Worm (Caenorhabditis elegans): Measurements from ENCODE around the gene sshk-1.

sshk-1 gene

DNA sequence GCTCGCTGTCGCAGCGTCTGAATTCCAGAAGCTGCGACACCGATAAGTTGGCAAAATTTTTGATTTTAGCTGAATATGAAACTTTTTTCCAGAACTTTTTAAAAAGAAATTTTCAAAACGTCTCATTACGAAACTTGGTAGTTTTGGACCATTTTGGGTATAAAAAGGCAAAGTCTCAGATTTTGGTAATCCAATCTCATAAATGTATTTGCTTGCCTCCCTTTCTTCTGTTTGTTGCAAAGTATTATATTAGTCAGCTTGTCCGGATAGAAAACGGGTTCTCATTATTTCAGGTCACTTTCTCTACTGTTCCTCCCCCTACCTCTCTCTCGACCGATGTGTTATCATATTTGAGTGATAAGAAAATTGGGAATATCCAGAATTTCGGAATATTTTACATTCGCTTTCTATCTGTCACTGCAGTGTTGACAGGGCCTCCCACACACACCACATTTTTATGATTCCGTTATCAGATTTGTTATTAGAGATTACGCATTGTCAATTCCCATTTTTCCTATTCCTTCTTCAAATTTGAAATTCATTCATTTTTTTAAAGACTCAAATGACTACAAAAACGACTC lies 37.7 kb downstream of the sshk-1 start, which contains the start of gene F31D4.5:
F31D4.5 (plus strand) TSS at position 491 of the 581 bp plus-strand sequence.
- TF ChIP-seq tra-4 (tag; optimal IDR thresholded peaks at IDR 0.05) (no peak), ama-1 (optimal IDR thresholded peaks at IDR 0.05) (no peak), hnd-1 (tag; optimal IDR thresholded peaks at IDR 0.05) (no peak), tbx-37 (GFP tag; conservative IDR thresholded peaks at IDR 0.05) (no peak), hmbx-1 (tag; optimal IDR thresholded peaks at IDR 0.05) (no peak), ceh-36 (tag; optimal IDR thresholded peaks at IDR 0.05) (no peak), pes-1 (GFP tag; IDR thresholded peaks at IDR 0.05) (no peak), sea-1 (GFP tag; conservative IDR thresholded peaks at IDR 0.05) (no peak), hmg-4 (GFP tag; optimal IDR thresholded peaks at IDR 0.05) (no peak), aly-1 (tag; optimal IDR thresholded peaks at IDR 0.05) (no peak)

- TF ChIP-seq flt-1 (GFP tag; IDR thresholded peaks at IDR 0.05): no peak
- TF ChIP-seq ama-1 (optimal IDR thresholded peaks at IDR 0.05): no peak
- no peak for TF ChIP-seq tbx-11 (GFP tag; IDR thresholded peaks at IDR 0.05)
- no peak for TF ChIP-seq scrt-1 (GFP tag; IDR thresholded peaks at IDR 0.05)
- no peak for TF ChIP-seq F13C5.2 (tag; optimal IDR thresholded peaks at IDR 0.05)
- TF ChIP-seq ceh-13 (GFP tag; optimal IDR thresholded peaks at IDR 0.05): no peak
- TF ChIP-seq hmg-4 (GFP tag; optimal IDR thresholded peaks at IDR 0.05): no peak
- no peak for TF ChIP-seq ets-7 (tag; optimal IDR thresholded peaks at IDR 0.05)
- no peak for TF ChIP-seq pes-1 (GFP tag; IDR thresholded peaks at IDR 0.05)
- TF ChIP-seq hnd-1 (tag; optimal IDR thresholded peaks at IDR 0.05): no peak
- TF ChIP-seq aly-1 (tag; optimal IDR thresholded peaks at IDR 0.05): no peak
- no peak for TF ChIP-seq tra-4 (tag; optimal IDR thresholded peaks at IDR 0.05)
- no peak for TF ChIP-seq sea-1 (GFP tag; conservative IDR thresholded peaks at IDR 0.05)
- TF ChIP-seq tbx-37 (GFP tag; conservative IDR thresholded peaks at IDR 0.05): no peak
- TF ChIP-seq ceh-36 (tag; optimal IDR thresholded peaks at IDR 0.05): no peak
- TF ChIP-seq hmbx-1 (tag; optimal IDR thresholded peaks at IDR 0.05): no peak
- TF ChIP-seq B0310.2 (tag; optimal IDR thresholded peaks at IDR 0.05): no peak
These were observed 45.1 kb downstream of the sshk-1 start, which contains the start of gene try-4 for ce11 chrV:20861080-20861479. Gene try-4, minus strand, starts transcription at chrV:20861153.

DNA sequence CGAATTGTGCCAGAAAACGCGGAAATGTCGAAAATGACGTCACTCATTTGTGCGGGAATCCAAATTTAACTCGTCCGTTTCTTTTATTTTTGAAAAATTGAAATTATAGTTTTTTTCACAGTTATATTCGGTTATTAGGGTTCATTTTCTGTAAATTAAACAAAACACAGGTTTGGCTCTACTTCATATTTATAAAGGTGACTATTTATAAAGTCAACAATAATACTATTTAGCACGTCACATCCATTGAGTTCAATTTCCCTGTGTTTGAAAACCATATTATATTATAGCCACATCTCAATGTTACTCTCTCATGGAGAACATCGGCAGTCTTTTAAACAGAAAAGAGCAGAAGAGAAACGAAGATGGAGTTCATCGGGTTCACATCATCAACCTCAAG lies 46.7 kb downstream of the sshk-1 start, which contains the start of gene twk-35:
twk-35 (plus strand) TSS at position 301 of the 400 bp plus-strand sequence.
- no peak for TF ChIP-seq ceh-13 (GFP tag; optimal IDR thresholded peaks at IDR 0.05)
- TF ChIP-seq B0310.2 (tag; optimal IDR thresholded peaks at IDR 0.05): no peak

All from whole organism, early embryonic.